Worm (Caenorhabditis elegans): ENCODE results near the gene F58G6.7.

F58G6.7 gene

ce11 chrIV:9623269-9623668 lies 30.8 kb upstream of the F58G6.7 start, which contains the start of gene W09C2.9:
TSS of gene W09C2.9 (minus strand) at chrIV:9623369.
- TF ChIP-seq ama-1 (optimal IDR thresholded peaks at IDR 0.05) = no peak
- TF ChIP-seq F13H6.1 (tag; optimal IDR thresholded peaks at IDR 0.05) = no peak
- no peak for TF ChIP-seq nhr-129 (tag; optimal IDR thresholded peaks at IDR 0.05)
- TF ChIP-seq peb-1 (tag; optimal IDR thresholded peaks at IDR 0.05) = no peak
- no peak for TF ChIP-seq dmd-4 (tag; optimal IDR thresholded peaks at IDR 0.05)
- no peak for TF ChIP-seq ztf-11 (tag; optimal IDR thresholded peaks at IDR 0.05)
- no peak for TF ChIP-seq Y55F3AM.14 (GFP tag; optimal IDR thresholded peaks at IDR 0.05)
- TF ChIP-seq ztf-4 (tag; optimal IDR thresholded peaks at IDR 0.05) = no peak
- no peak for TF ChIP-seq mab-5 (tag; optimal IDR thresholded peaks at IDR 0.05)
- TF ChIP-seq fos-1 (tag; optimal IDR thresholded peaks at IDR 0.05) = no peak
- no peak for TF ChIP-seq sma-3 (GFP tag; optimal IDR thresholded peaks at IDR 0.05)
- TF ChIP-seq unc-55 (GFP tag; optimal IDR thresholded peaks at IDR 0.05) = no peak
- TF ChIP-seq ceh-82 (tag; optimal IDR thresholded peaks at IDR 0.05) = no peak

- TF ChIP-seq elt-1 (tag; optimal IDR thresholded peaks at IDR 0.05) (no peak), sma-3 (GFP tag; optimal IDR thresholded peaks at IDR 0.05) (no peak), snpc-4 (tag; optimal IDR thresholded peaks at IDR 0.05) (no peak), nhr-11 (tag; optimal IDR thresholded peaks at IDR 0.05) (no peak), nhr-25 (tag; optimal IDR thresholded peaks at IDR 0.05) (no peak), dmd-4 (tag; optimal IDR thresholded peaks at IDR 0.05) (no peak), nhr-23 (tag; optimal IDR thresholded peaks at IDR 0.05) (no peak), sma-9 (GFP tag; optimal IDR thresholded peaks at IDR 0.05) (no peak), sma-9 (tag; optimal IDR thresholded peaks at IDR 0.05) (no peak), lsy-2 (tag; optimal IDR thresholded peaks at IDR 0.05) (no peak), nhr-10 (tag; optimal IDR thresholded peaks at IDR 0.05) (no peak), zag-1 (tag; optimal IDR thresholded peaks at IDR 0.05) (no peak), alr-1 (tag; optimal IDR thresholded peaks at IDR 0.05) (no peak), unc-55 (GFP tag; optimal IDR thresholded peaks at IDR 0.05) (no peak), fos-1 (tag; optimal IDR thresholded peaks at IDR 0.05) (no peak), nhr-129 (tag; optimal IDR thresholded peaks at IDR 0.05) (no peak), C34F6.9 (tag; optimal IDR thresholded peaks at IDR 0.05) (no peak)
Observed at ce11 chrIV:9624275-9624674, 29.8 kb upstream of the F58G6.7 start, which contains the start of gene W09C2.8. TSS of gene W09C2.8 (minus strand) at chrIV:9624375.

- no peak for TF ChIP-seq F13H6.1 (tag; optimal IDR thresholded peaks at IDR 0.05)
- no peak for TF ChIP-seq mab-5 (tag; optimal IDR thresholded peaks at IDR 0.05)
Observed at ce11 chrIV:9624977-9625376, 29.1 kb upstream of the F58G6.7 start, which contains the start of gene W09C2.10. TSS of gene W09C2.10 (minus strand) at chrIV:9625077.

ce11 chrIV:9625829-9626228 lies 28.3 kb upstream of the F58G6.7 start:
- TF ChIP-seq crh-2 (tag; optimal IDR thresholded peaks at IDR 0.05) (peak; percentile 1), nhr-11 (tag; optimal IDR thresholded peaks at IDR 0.05) (no peak), fos-1 (tag; optimal IDR thresholded peaks at IDR 0.05) (peak; percentile 18), elt-1 (tag; optimal IDR thresholded peaks at IDR 0.05) (no peak), sma-9 (GFP tag; optimal IDR thresholded peaks at IDR 0.05) (peak; percentile 8), sma-9 (tag; optimal IDR thresholded peaks at IDR 0.05) (no peak), unc-55 (GFP tag; optimal IDR thresholded peaks at IDR 0.05) (no peak), ZK546.5 (tag; optimal IDR thresholded peaks at IDR 0.05) (no peak), zag-1 (tag; optimal IDR thresholded peaks at IDR 0.05) (no peak), sma-3 (GFP tag; optimal IDR thresholded peaks at IDR 0.05) (peak; percentile 2), blmp-1 (tag; optimal IDR thresholded peaks at IDR 0.05; ENCODE audit: insufficient read depth) (peak; percentile 69), sem-4 (tag; optimal IDR thresholded peaks at IDR 0.05) (no peak), ztf-4 (tag; optimal IDR thresholded peaks at IDR 0.05) (no peak), nhr-237 (tag; optimal IDR thresholded peaks at IDR 0.05) (no peak), egl-27 (tag; optimal IDR thresholded peaks at IDR 0.05) (no peak), nhr-10 (tag; optimal IDR thresholded peaks at IDR 0.05) (no peak)

- no peak for TF ChIP-seq ceh-82 (tag; optimal IDR thresholded peaks at IDR 0.05)
- no peak for TF ChIP-seq nhr-6 (tag; optimal IDR thresholded peaks at IDR 0.05)
- TF ChIP-seq ZK546.5 (tag; optimal IDR thresholded peaks at IDR 0.05) = no peak
- TF ChIP-seq lin-13 (GFP tag; optimal IDR thresholded peaks at IDR 0.05) = no peak
- no peak for TF ChIP-seq nhr-23 (tag; optimal IDR thresholded peaks at IDR 0.05)
Observed at ce11 chrIV:9627033-9627432, 27.1 kb upstream of the F58G6.7 start.

- TF ChIP-seq sma-9 (GFP tag; optimal IDR thresholded peaks at IDR 0.05) (peak; percentile 2), sma-9 (tag; optimal IDR thresholded peaks at IDR 0.05) (no peak), lsy-2 (tag; optimal IDR thresholded peaks at IDR 0.05) (no peak)
Observed at ce11 chrIV:9631579-9631978, 22.5 kb upstream of the F58G6.7 start.
